Worm (Caenorhabditis elegans) whole organism, mixed stage, embryonic: Measurements from ENCODE around the gene C06H5.8.

Source experiments
- ces-1 ChIP-seq: fragments of 150-350 bp; optimal IDR thresholded peaks from 2 replicates; lab custom pipeline; 2014; ENCODE audit warnings: missing biosample characterization, missing genetic modification reagents, missing genetic modification characterization
- nhr-237 ChIP-seq: fragments of 150-350 bp; optimal IDR thresholded peaks from 2 replicates; lab custom pipeline; 2014; ENCODE audit warnings: missing biosample characterization, missing genetic modification characterization

- no peak for TF ChIP-seq ces-1 (GFP tag; lab: Kevin White, UChicago)
- no peak for TF ChIP-seq nhr-237
These were observed 8.8 kb upstream of the C06H5.8 start, which contains the start of gene dcar-1 for ce11 chrV:17910019-17910418.
